Worm (Caenorhabditis elegans): Measurements from ENCODE around the gene cdr-4.

Gene cdr-4

ce11 chrV:12413651-12414114, 5.3 kb upstream of the cdr-4 start, which contains the start of gene cdr-6:
TSS of gene cdr-6 (minus strand) at chrV:12413701.
- no peak for TF ChIP-seq elt-3 (tag; optimal IDR thresholded peaks at IDR 0.05)
- peak; percentile 22 for TF ChIP-seq ces-1 (GFP tag; optimal IDR thresholded peaks at IDR 0.05)

DNA sequence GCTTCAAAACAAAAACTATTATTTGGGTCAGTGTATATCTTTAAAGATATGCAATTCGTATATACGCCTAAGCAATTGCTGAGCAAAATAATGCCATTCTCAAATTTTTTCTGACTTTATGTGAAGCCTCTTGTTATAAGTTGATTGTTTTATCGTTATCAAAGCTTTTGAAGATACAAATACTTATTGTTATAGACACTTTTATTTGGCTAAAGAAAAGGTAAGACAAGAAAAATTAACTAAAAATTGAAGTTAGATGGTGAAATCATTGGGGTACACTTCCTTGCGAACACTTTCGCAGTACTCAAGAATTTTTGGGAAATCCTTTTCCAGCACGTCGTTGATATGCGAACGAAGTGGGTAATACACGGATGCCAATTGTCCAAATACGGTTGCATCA, 3.9 kb upstream of the cdr-4 start:
- TF ChIP-seq sem-2 (GFP tag; optimal IDR thresholded peaks at IDR 0.05) (no peak), hlh-1 (tag; optimal IDR thresholded peaks at IDR 0.05) (no peak), drap-1 (GFP tag; optimal IDR thresholded peaks at IDR 0.05) (no peak), lin-32 (GFP tag; optimal IDR thresholded peaks at IDR 0.05) (no peak), ceh-39 (tag; optimal IDR thresholded peaks at IDR 0.05) (no peak), flh-1 (GFP tag; optimal IDR thresholded peaks at IDR 0.05) (no peak), nhr-28 (tag; optimal IDR thresholded peaks at IDR 0.05) (no peak), mab-5 (tag; optimal IDR thresholded peaks at IDR 0.05) (no peak), lin-13 (tag; optimal IDR thresholded peaks at IDR 0.05) (no peak), ces-1 (GFP tag; optimal IDR thresholded peaks at IDR 0.05) (no peak), snpc-4 (tag; optimal IDR thresholded peaks at IDR 0.05) (no peak), sptf-1 (tag; optimal IDR thresholded peaks at IDR 0.05) (no peak), pha-4 (tag; optimal IDR thresholded peaks at IDR 0.05) (no peak), elt-1 (tag; optimal IDR thresholded peaks at IDR 0.05; ENCODE audit: borderline replicate concordance, insufficient read depth) (no peak), nhr-76 (tag; optimal IDR thresholded peaks at IDR 0.05) (no peak)

ce11 chrV:12411909-12412308, 3.5 kb upstream of the cdr-4 start, which contains the start of gene cdr-7:
TSS of gene cdr-7 (minus strand) at chrV:12412113.
- TF ChIP-seq sem-2 (GFP tag; optimal IDR thresholded peaks at IDR 0.05) (no peak), elt-1 (tag; optimal IDR thresholded peaks at IDR 0.05; ENCODE audit: borderline replicate concordance, insufficient read depth) (peak; percentile 12)

DNA sequence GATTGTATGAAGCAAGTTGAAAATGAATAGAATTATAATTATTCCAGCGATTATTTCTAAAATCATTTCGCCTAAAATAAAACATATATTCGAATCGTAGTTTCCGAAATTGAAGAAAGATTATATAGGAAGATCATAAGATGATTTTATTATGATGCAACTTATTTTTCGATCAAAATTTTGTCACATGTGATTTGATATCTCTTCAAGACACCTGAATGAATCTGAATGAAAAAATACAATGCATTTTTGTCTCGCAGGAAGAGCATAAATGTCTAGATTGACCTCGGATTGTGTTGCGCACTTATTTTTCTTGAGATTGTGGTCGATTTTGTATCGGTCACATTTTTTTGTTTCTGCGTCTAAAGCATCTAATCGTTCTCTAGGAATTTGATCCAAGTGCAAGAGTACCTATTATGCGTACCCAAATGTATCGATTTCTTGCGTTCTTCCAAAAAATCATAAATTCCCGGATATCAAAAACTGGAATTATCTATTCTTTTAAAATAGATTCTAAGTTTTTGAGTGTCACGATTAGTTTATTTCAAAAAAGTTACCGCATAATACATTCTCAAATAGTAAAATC, 2.1 kb upstream of the cdr-4 start, which contains the start of gene hrg-2:
TSS of gene hrg-2 (minus strand) at position 98 of the 586 bp plus-strand sequence.
- TF ChIP-seq elt-1 (tag; optimal IDR thresholded peaks at IDR 0.05; ENCODE audit: borderline replicate concordance, insufficient read depth) (no peak), ham-2 (GFP tag; optimal IDR thresholded peaks at IDR 0.05) (no peak), mab-5 (tag; optimal IDR thresholded peaks at IDR 0.05) (no peak), blmp-1 (tag; optimal IDR thresholded peaks at IDR 0.05) (no peak), mep-1 (tag; optimal IDR thresholded peaks at IDR 0.05) (no peak), M03D4.4 (tag; optimal IDR thresholded peaks at IDR 0.05) (no peak), ces-1 (GFP tag; optimal IDR thresholded peaks at IDR 0.05) (no peak), ceh-83 (GFP tag; optimal IDR thresholded peaks at IDR 0.05) (no peak), drap-1 (GFP tag; optimal IDR thresholded peaks at IDR 0.05) (no peak), unc-39 (tag; optimal IDR thresholded peaks at IDR 0.05) (no peak), lsy-2 (tag; optimal IDR thresholded peaks at IDR 0.05) (no peak), nhr-28 (tag; optimal IDR thresholded peaks at IDR 0.05) (no peak), elt-3 (tag; optimal IDR thresholded peaks at IDR 0.05) (no peak), nhr-12 (tag; optimal IDR thresholded peaks at IDR 0.05) (no peak), ceh-39 (tag; optimal IDR thresholded peaks at IDR 0.05) (no peak), pha-4 (tag; optimal IDR thresholded peaks at IDR 0.05) (no peak), snpc-4 (tag; optimal IDR thresholded peaks at IDR 0.05) (no peak), lin-13 (tag; optimal IDR thresholded peaks at IDR 0.05) (no peak)

ce11 chrV:12408996-12409395, 571 bp upstream of the cdr-4 start:
- TF ChIP-seq ces-1 (GFP tag; optimal IDR thresholded peaks at IDR 0.05) = no peak
- no peak for TF ChIP-seq lin-32 (GFP tag; optimal IDR thresholded peaks at IDR 0.05)
- no peak for TF ChIP-seq mab-5 (tag; optimal IDR thresholded peaks at IDR 0.05)
- TF ChIP-seq mep-1 (tag; optimal IDR thresholded peaks at IDR 0.05) = no peak
- TF ChIP-seq sptf-1 (tag; optimal IDR thresholded peaks at IDR 0.05) = no peak
- TF ChIP-seq ceh-43 (GFP tag; optimal IDR thresholded peaks at IDR 0.05) = no peak
- TF ChIP-seq nhr-237 (tag; optimal IDR thresholded peaks at IDR 0.05) = no peak
- TF ChIP-seq nhr-12 (tag; optimal IDR thresholded peaks at IDR 0.05) = no peak
- TF ChIP-seq pha-4 (tag; optimal IDR thresholded peaks at IDR 0.05) = no peak

ce11 chrV:12406514-12406913, 1.9 kb downstream of the cdr-4 start:
- TF ChIP-seq nhr-76 (tag; optimal IDR thresholded peaks at IDR 0.05) (no peak), sptf-1 (tag; optimal IDR thresholded peaks at IDR 0.05) (peak; percentile 11)

DNA sequence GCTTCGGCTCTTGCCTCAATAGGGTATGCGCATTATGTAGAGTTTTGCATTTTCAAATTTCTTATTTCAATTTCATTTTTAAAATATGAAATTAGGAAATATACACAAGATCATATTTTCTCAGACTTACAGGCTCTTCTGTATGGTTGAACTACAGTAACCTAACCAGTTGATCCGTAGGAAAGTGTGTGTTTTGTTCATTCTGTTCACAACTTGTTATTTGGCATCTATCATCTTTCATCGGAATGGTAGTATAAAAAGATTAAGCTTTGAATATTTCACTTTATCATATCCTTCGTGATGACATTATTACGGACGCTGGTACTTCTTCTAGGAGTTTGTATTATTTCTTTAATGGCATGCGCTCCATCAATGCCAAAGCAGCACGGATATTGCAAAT, 2.5 kb downstream of the cdr-4 start, which contains the start of gene K01D12.10:
TSS of gene K01D12.10 (plus strand) at position 301 of the 400 bp plus-strand sequence.
- no peak for TF ChIP-seq bed-3 (GFP tag; optimal IDR thresholded peaks at IDR 0.05)
